Fruit fly (Drosophila melanogaster): ENCODE measurements around the gene pn.

The pn gene

DNA sequence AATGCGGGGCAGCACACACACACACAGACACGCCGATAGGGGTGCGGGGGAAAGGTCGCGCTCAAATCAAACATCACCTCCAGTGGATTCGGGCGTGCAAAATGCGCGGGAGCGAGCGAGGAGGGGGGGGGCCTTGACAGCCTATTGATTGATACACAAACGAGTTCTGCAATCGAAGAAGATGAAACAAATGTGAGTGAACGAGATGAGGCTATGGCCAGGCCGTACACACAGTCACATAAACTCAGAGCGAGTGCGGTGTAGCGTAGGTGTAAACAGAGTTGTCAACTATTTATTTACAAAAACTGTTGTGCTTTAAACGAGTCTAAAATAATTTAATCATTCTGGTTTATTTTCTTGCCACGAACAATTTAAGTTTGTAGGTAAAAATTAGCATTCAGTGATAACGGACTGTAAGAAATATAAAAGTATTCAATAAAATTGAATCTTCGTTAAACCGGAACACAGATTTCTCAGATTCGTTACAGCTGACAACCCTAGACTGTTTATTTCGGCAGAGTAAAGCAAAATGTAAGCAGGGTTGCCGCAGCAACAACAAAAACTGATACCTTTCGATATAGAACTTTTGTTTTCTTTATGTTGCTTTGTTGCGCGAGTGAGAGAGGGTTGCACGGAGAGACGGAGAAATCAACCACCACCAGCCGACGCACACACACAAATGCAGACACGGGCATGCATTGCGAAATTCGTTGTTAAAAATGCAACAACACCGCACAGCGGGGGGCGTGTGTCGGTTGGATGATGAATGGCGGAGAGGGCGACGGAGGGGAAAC is 45.8 kb upstream of the pn start (continued):
- TF ChIP-seq CG31627 (GFP tag; optimal IDR thresholded peaks at IDR 0.05): peak; percentile 93
- TF ChIP-seq CG8319 (GFP tag; optimal IDR thresholded peaks at IDR 0.05): peak; percentile 85
- TF ChIP-seq fkh (GFP tag; optimal IDR thresholded peaks at IDR 0.05): peak; percentile 43
- TF ChIP-seq CG8119 (GFP tag; IDR thresholded peaks at IDR 0.05): peak; percentile 83
- TF ChIP-seq Eip93F (GFP tag; optimal IDR thresholded peaks at IDR 0.05): peak; percentile 85
- peak; percentile 95 for TF ChIP-seq Met (GFP tag; optimal IDR thresholded peaks at IDR 0.05)
- peak; percentile 91 for TF ChIP-seq CG10669 (GFP tag; optimal IDR thresholded peaks at IDR 0.05)
- peak; percentile 87 for TF ChIP-seq acj6 (GFP tag; optimal IDR thresholded peaks at IDR 0.05)
- TF ChIP-seq Hr39 (GFP tag; optimal IDR thresholded peaks at IDR 0.05): peak; percentile 93
- peak; percentile 34 to 79 for TF ChIP-seq ss (GFP tag; optimal IDR thresholded peaks at IDR 0.05)
- TF ChIP-seq Smox (GFP tag; optimal IDR thresholded peaks at IDR 0.05): peak; percentile 92
- peak; percentile 87 for TF ChIP-seq Ets96B (tag; optimal IDR thresholded peaks at IDR 0.05)
- TF ChIP-seq dac (GFP tag; optimal IDR thresholded peaks at IDR 0.05): peak; percentile 28
- peak; percentile 79 for TF ChIP-seq CG9139 (GFP tag; optimal IDR thresholded peaks at IDR 0.05)
- peak; percentile 87 for TF ChIP-seq CG8632 (GFP tag; optimal IDR thresholded peaks at IDR 0.05)
- peak; percentile 67 for TF ChIP-seq Gug (GFP tag; IDR thresholded peaks at IDR 0.05)
- TF ChIP-seq Hr4 (GFP tag; optimal IDR thresholded peaks at IDR 0.05): peak; percentile 80
- peak; percentile 89 for TF ChIP-seq pdm3 (GFP tag; optimal IDR thresholded peaks at IDR 0.05)
- peak; percentile 71 for TF ChIP-seq Lpt (GFP tag; optimal IDR thresholded peaks at IDR 0.05)
- TF ChIP-seq net (GFP tag; optimal IDR thresholded peaks at IDR 0.05): peak; percentile 85
- peak; percentile 81 for TF ChIP-seq Sox15 (GFP tag; optimal IDR thresholded peaks at IDR 0.05)
- TF ChIP-seq OdsH (GFP tag; optimal IDR thresholded peaks at IDR 0.05): peak; percentile 90

- TF ChIP-seq CG11294 (GFP tag; IDR thresholded peaks at IDR 0.05) (peak; percentile 58), Hr39 (GFP tag; optimal IDR thresholded peaks at IDR 0.05) (peak; percentile 46), dsx (GFP tag; optimal IDR thresholded peaks at IDR 0.05; ENCODE audit: poor library complexity, severe bottlenecking) (no peak), Eip78C (GFP tag) (peak; percentile 69), Blimp-1 (GFP tag; optimal IDR thresholded peaks at IDR 0.05) (no peak), Hr38 (GFP tag; optimal IDR thresholded peaks at IDR 0.05) (no peak), CG10631 (GFP tag; optimal IDR thresholded peaks at IDR 0.05) (peak; percentile 39), CG32006 (GFP tag; optimal IDR thresholded peaks at IDR 0.05) (peak; percentile 16), dac (GFP tag; optimal IDR thresholded peaks at IDR 0.05) (no peak), Hr4 (GFP tag; optimal IDR thresholded peaks at IDR 0.05) (peak; percentile 46), CG8319 (GFP tag; optimal IDR thresholded peaks at IDR 0.05) (no peak), esn (GFP tag; optimal IDR thresholded peaks at IDR 0.05) (no peak), CG31627 (GFP tag; optimal IDR thresholded peaks at IDR 0.05) (peak; percentile 50), eg (GFP tag; IDR thresholded peaks at IDR 0.05) (no peak), CG3919 (GFP tag; optimal IDR thresholded peaks at IDR 0.05) (no peak), CG8119 (GFP tag; IDR thresholded peaks at IDR 0.05) (0 out of 3 replicates have a peak, but pooled peaks have one; percentile 12), CG9139 (GFP tag; optimal IDR thresholded peaks at IDR 0.05) (no peak), CG16779 (tag; optimal IDR thresholded peaks at IDR 0.05) (no peak), Ets21C (GFP tag; optimal IDR thresholded peaks at IDR 0.05) (no peak), Eip93F (GFP tag; optimal IDR thresholded peaks at IDR 0.05) (no peak), fd59A (GFP tag; optimal IDR thresholded peaks at IDR 0.05) (no peak), achi (GFP tag; optimal IDR thresholded peaks at IDR 0.05) (no peak), spab (GFP tag; optimal IDR thresholded peaks at IDR 0.05) (no peak), CG6808 (GFP tag; optimal IDR thresholded peaks at IDR 0.05) (no peak), acj6 (GFP tag; optimal IDR thresholded peaks at IDR 0.05) (peak; percentile 9), CG11762 (GFP tag; optimal IDR thresholded peaks at IDR 0.05; ENCODE audit: insufficient read depth) (no peak), CG11902 (GFP tag; optimal IDR thresholded peaks at IDR 0.05) (peak; percentile 37), Eip75B (GFP tag; optimal IDR thresholded peaks at IDR 0.05) (peak; percentile 29), Lpt (GFP tag; optimal IDR thresholded peaks at IDR 0.05) (no peak), Met (GFP tag; optimal IDR thresholded peaks at IDR 0.05) (no peak), CG10669 (GFP tag; optimal IDR thresholded peaks at IDR 0.05) (no peak), Ets96B (tag; optimal IDR thresholded peaks at IDR 0.05) (no peak), cyc (GFP tag; optimal IDR thresholded peaks at IDR 0.05) (peak; percentile 25), CG7368 (GFP tag; optimal IDR thresholded peaks at IDR 0.05) (peak; percentile 17), topi (GFP tag; optimal IDR thresholded peaks at IDR 0.05) (no peak)
Measured at dm6 chrX:2135868-2136787, 44.9 kb upstream of the pn start.

Measured in whole organism, prepupa.